Fruit fly (Drosophila melanogaster) S2 (cell line): ENCODE data around the gene Fit2.

Source experiments
- CG8478 ChIP-seq: fragments of >200 bp; optimal IDR thresholded peaks from 2 replicates; lab custom pipeline; 2018
- CTCF ChIP-seq, 2 experiments: fragments of >200 bp; optimal IDR thresholded peaks; 2 replicates each; lab custom pipeline; 2018

dm6 chr3L:16988526-16988925 lies 35.6 kb upstream of the Fit2 start:
- TF ChIP-seq CTCF (optimal IDR thresholded peaks at IDR 0.05; lab: Kevin White, UChicago) = no peak
- TF ChIP-seq CG8478 (lab: Kevin White, UChicago) = no peak
